Fruit fly (Drosophila melanogaster) whole organism, embryonic: ENCODE results near the gene CG14207.
A peak's percentile ranks its signal among the peaks of the same experiment; 100 is the strongest.

Experiments used
- CG12104 ChIP-seq: fragments of 200-800 bp; sonication (Bioruptor generic); optimal IDR thresholded peaks from 3 replicates; lab custom pipeline; 2016; ENCODE audit warnings: missing biosample characterization, missing genetic modification characterization
- CG12391 ChIP-seq: fragments of 200-800 bp; sonication (Bioruptor generic); optimal IDR thresholded peaks from 3 replicates; lab custom pipeline; 2018; ENCODE audit warnings: missing biosample characterization, mild to moderate bottlenecking, missing genetic modification characterization, moderate library complexity
- CG14050 ChIP-seq: fragments of 200-800 bp; sonication (Bioruptor generic); IDR thresholded peaks from 3 replicates; pipeline ENCODE4 v1.3.6; 2022; ENCODE audit warnings: missing biosample characterization, missing genetic modification characterization
- CG18262 ChIP-seq: fragments of 200-800 bp; optimal IDR thresholded peaks from 3 replicates; lab custom pipeline; 2019; ENCODE audit warnings: missing biosample characterization, mild to moderate bottlenecking, missing genetic modification characterization, moderate library complexity
- CG2116 ChIP-seq: fragments of 200-800 bp; sonication (Bioruptor generic); optimal IDR thresholded peaks from 3 replicates; lab custom pipeline; 2018; ENCODE audit warnings: missing biosample characterization, mild to moderate bottlenecking, missing genetic modification characterization
- CG31441 ChIP-seq: fragments of 200-800 bp; sonication (Bioruptor generic); IDR thresholded peaks from 2 replicates; pipeline ENCODE4 v1.3.6; 2022; ENCODE audit warnings: missing biosample characterization, missing genetic modification characterization
- CG3726 ChIP-seq: fragments of 200-800 bp; sonication (Bioruptor generic); IDR thresholded peaks from 3 replicates; pipeline ENCODE4, ENCODE4 v1.3.6; 2022; ENCODE audit warnings: missing biosample characterization, missing genetic modification characterization
- CG6765 ChIP-seq: fragments of 200-800 bp; sonication (Bioruptor generic); optimal IDR thresholded peaks from 3 replicates; lab custom pipeline; 2017; ENCODE audit warnings: missing biosample characterization, mild to moderate bottlenecking, missing genetic modification characterization
- CG6813 ChIP-seq: fragments of 200-800 bp; sonication (Bioruptor generic); optimal IDR thresholded peaks from 2 replicates; lab custom pipeline; 2017; ENCODE audit warnings: missing biosample characterization, missing genetic modification characterization, mild to moderate bottlenecking, moderate library complexity, missing genetic modification reagents
- CG7357 ChIP-seq: fragments of 200-800 bp; sonication (Bioruptor generic); IDR thresholded peaks from 3 replicates; pipeline ENCODE4 v1.3.6; 2022; ENCODE audit warnings: missing biosample characterization, missing genetic modification characterization
- CG7987 ChIP-seq: fragments of 200-800 bp; sonication (Bioruptor generic); optimal IDR thresholded peaks from 2 replicates; lab custom pipeline; 2018; ENCODE audit warnings: missing biosample characterization, mild to moderate bottlenecking, missing genetic modification characterization, moderate library complexity
- CG8478 ChIP-seq: fragments of >200 bp; optimal IDR thresholded peaks from 2 replicates; lab custom pipeline; 2018
- CG9817 ChIP-seq: fragments of 200-800 bp; sonication (Bioruptor generic); optimal IDR thresholded peaks from 2 replicates; lab custom pipeline; 2018; ENCODE audit warnings: missing biosample characterization, mild to moderate bottlenecking, missing genetic modification characterization, moderate library complexity
- CG9932 ChIP-seq: fragments of 200-800 bp; sonication (Bioruptor generic); IDR thresholded peaks from 2 replicates; pipeline ENCODE4 v1.3.6; 2022; ENCODE audit warnings: missing biosample characterization, missing genetic modification characterization
- Dek ChIP-seq: fragments of 200-800 bp; sonication (Bioruptor generic); optimal IDR thresholded peaks from 3 replicates; lab custom pipeline; 2019; ENCODE audit warnings: missing biosample characterization, mild to moderate bottlenecking, missing genetic modification characterization, moderate library complexity
- E2f2 ChIP-seq: fragments of 200-800 bp; sonication (Bioruptor generic); IDR thresholded peaks from 2 replicates; pipeline ENCODE4 v1.3.6; 2022; ENCODE audit warnings: missing biosample characterization, missing genetic modification characterization
- HLH3B ChIP-seq: fragments of 200-800 bp; sonication (Bioruptor generic); IDR thresholded peaks from 2 replicates; pipeline ENCODE4 v1.3.6; 2022; ENCODE audit warnings: missing biosample characterization, missing genetic modification characterization
- Hey ChIP-seq: fragments of 200-800 bp; sonication (Bioruptor generic); optimal IDR thresholded peaks from 3 replicates; lab custom pipeline; 2018; ENCODE audit warnings: missing biosample characterization, mild to moderate bottlenecking, missing genetic modification characterization
- Hr51 ChIP-seq, 2 experiments: fragments of 200-800 bp; sonication (Bioruptor generic); optimal IDR thresholded peaks; 2 replicates in 1 of 2; 3 replicates in 1 of 2; lab custom pipeline; 2016 to 2018; ENCODE audit warnings: missing biosample characterization in 2 of 2, missing genetic modification characterization in 2 of 2, mild to moderate bottlenecking in 1 of 2, moderate library complexity in 1 of 2
- MBD-R2 ChIP-seq: fragments of 200-800 bp; sonication (Bioruptor generic); IDR thresholded peaks from 2 replicates; pipeline ENCODE4 v1.3.6; 2022; ENCODE audit warnings: missing biosample characterization, missing genetic modification characterization
- Max ChIP-seq: fragments of 200-800 bp; sonication (Bioruptor generic); optimal IDR thresholded peaks from 2 replicates; lab custom pipeline; 2016; ENCODE audit warnings: missing biosample characterization, mild to moderate bottlenecking, missing genetic modification characterization
- NFAT ChIP-seq: fragments of 200-800 bp; sonication (Bioruptor generic); IDR thresholded peaks from 2 replicates; pipeline ENCODE4 v1.3.6; 2022; ENCODE audit warnings: missing biosample characterization, missing genetic modification characterization
- Tbp ChIP-seq: fragments of >200 bp; optimal IDR thresholded peaks from 2 replicates; lab custom pipeline; 2018; ENCODE audit warnings: missing biosample characterization, missing genetic modification characterization
- Usf ChIP-seq: fragments of 200-800 bp; sonication (Bioruptor generic); optimal IDR thresholded peaks from 2 replicates; lab custom pipeline; 2017; ENCODE audit warnings: missing genotype, missing biosample characterization, missing genetic modification characterization
- ato ChIP-seq: fragments of 200-800 bp; sonication (Bioruptor generic); IDR thresholded peaks from 2 replicates; pipeline ENCODE4 v1.3.6; 2022; ENCODE audit warnings: missing biosample characterization, missing genetic modification characterization; ENCODE audit not compliant: partially characterized antibody
- br ChIP-seq: fragments of >200 bp; optimal IDR thresholded peaks from 2 replicates; lab custom pipeline; 2017
- btn ChIP-seq: fragments of 200-800 bp; sonication (Bioruptor generic); optimal IDR thresholded peaks from 2 replicates; lab custom pipeline; 2016; ENCODE audit warnings: missing biosample characterization, missing genetic modification characterization
- corto ChIP-seq: fragments of 200-800 bp; sonication (Bioruptor generic); optimal IDR thresholded peaks from 2 replicates; lab custom pipeline; 2016; ENCODE audit warnings: missing biosample characterization, mild to moderate bottlenecking, missing genetic modification characterization, moderate library complexity
- croc ChIP-seq: fragments of 200-800 bp; sonication (Bioruptor generic); conservative IDR thresholded peaks from 3 replicates; pipeline ENCODE4 v1.3.6; 2022; ENCODE audit warnings: missing biosample characterization, missing genetic modification characterization
- fu2 ChIP-seq: fragments of 200-800 bp; sonication (Bioruptor generic); optimal IDR thresholded peaks from 2 replicates; lab custom pipeline; 2016; ENCODE audit warnings: missing biosample characterization, missing genetic modification characterization
- gce ChIP-seq: fragments of 200-800 bp; sonication (Bioruptor generic); IDR thresholded peaks from 3 replicates; pipeline ENCODE4 v1.3.6; 2022; ENCODE audit warnings: missing biosample characterization, missing genetic modification characterization
- gcm ChIP-seq: fragments of 200-800 bp; sonication (Bioruptor generic); optimal IDR thresholded peaks from 2 replicates; lab custom pipeline; 2019; ENCODE audit warnings: missing biosample characterization, mild to moderate bottlenecking, missing genetic modification characterization, moderate library complexity
- gfzf ChIP-seq: fragments of 200-800 bp; sonication (Bioruptor generic); optimal IDR thresholded peaks from 2 replicates; lab custom pipeline; 2016; ENCODE audit warnings: missing biosample characterization, mild to moderate bottlenecking, missing genetic modification characterization, moderate library complexity
- gt ChIP-seq: fragments of 200-800 bp; sonication (Bioruptor generic); IDR thresholded peaks from 2 replicates; pipeline ENCODE4 v1.3.6; 2022; ENCODE audit warnings: missing biosample characterization, missing genetic modification characterization
- ind ChIP-seq: fragments of 200-800 bp; sonication (Bioruptor generic); optimal IDR thresholded peaks from 3 replicates; lab custom pipeline; 2016; ENCODE audit warnings: missing biosample characterization, missing genetic modification characterization
- insv ChIP-seq, 2 experiments: fragments of 200-800 bp; sonication (Bioruptor generic); optimal IDR thresholded peaks; 3 replicates each; lab custom pipeline; 2016 to 2018; ENCODE audit warnings: missing biosample characterization in 2 of 2, missing genetic modification characterization in 2 of 2
- klu ChIP-seq: fragments of 200-800 bp; sonication (Bioruptor generic); IDR thresholded peaks from 2 replicates; pipeline ENCODE4 v1.3.6; 2022; ENCODE audit warnings: missing biosample characterization, missing genetic modification characterization
- lov ChIP-seq, 2 experiments: fragments of 200-800 bp in 1 of 2; fragments of >200 bp in 1 of 2; sonication (Bioruptor generic) in 1 of 2; IDR thresholded peaks in 1 of 2; optimal IDR thresholded peaks in 1 of 2; 2 replicates in 1 of 2; 3 replicates in 1 of 2; pipeline versions ENCODE4 v1.3.6 to Lab custom; 2017 to 2022; ENCODE audit warnings: missing biosample characterization in 1 of 2, missing genetic modification characterization in 1 of 2
- luna ChIP-seq: fragments of 200-800 bp; sonication (Bioruptor generic); optimal IDR thresholded peaks from 2 replicates; lab custom pipeline; 2016; ENCODE audit warnings: missing biosample characterization, missing genetic modification characterization
- mld ChIP-seq: fragments of 200-800 bp; sonication (Bioruptor generic); IDR thresholded peaks from 3 replicates; pipeline ENCODE4 v1.3.6; 2022; ENCODE audit warnings: missing biosample characterization, missing genetic modification characterization; ENCODE audit not compliant: partially characterized antibody
- nerfin-2 ChIP-seq: fragments of 200-800 bp; sonication (Bioruptor generic); IDR thresholded peaks from 2 replicates; pipeline ENCODE4 v1.3.6; 2022; ENCODE audit warnings: missing biosample characterization, missing genetic modification characterization; ENCODE audit not compliant: partially characterized antibody
- onecut ChIP-seq: fragments of 200-800 bp; sonication (Bioruptor generic); IDR thresholded peaks from 2 replicates; pipeline ENCODE4 v1.3.6; 2022; ENCODE audit warnings: missing biosample characterization, missing genetic modification characterization
- pb ChIP-seq: fragments of 200-800 bp; sonication (Bioruptor generic); optimal IDR thresholded peaks from 3 replicates; lab custom pipeline; 2016; ENCODE audit warnings: missing biosample characterization, missing genetic modification characterization
- pfk ChIP-seq: fragments of 200-800 bp; sonication (Bioruptor generic); optimal IDR thresholded peaks from 2 replicates; lab custom pipeline; 2018; ENCODE audit warnings: missing biosample characterization, mild to moderate bottlenecking, missing genetic modification characterization, moderate library complexity
- rib ChIP-seq: fragments of 200-800 bp; sonication (Bioruptor generic); IDR thresholded peaks from 2 replicates; pipeline ENCODE4 v1.3.6; 2022; ENCODE audit warnings: missing biosample characterization, missing genetic modification characterization
- sna ChIP-seq: fragments of 200-800 bp; sonication (Bioruptor generic); IDR thresholded peaks from 2 replicates; pipeline ENCODE4 v1.3.6; 2022; ENCODE audit warnings: missing biosample characterization, missing genetic modification characterization; ENCODE audit not compliant: partially characterized antibody
- tap ChIP-seq: fragments of 200-800 bp; optimal IDR thresholded peaks from 3 replicates; lab custom pipeline; 2019; ENCODE audit warnings: missing biosample characterization, mild to moderate bottlenecking, missing genetic modification characterization, moderate library complexity
- tio ChIP-seq: fragments of 200-800 bp; sonication (Bioruptor generic); optimal IDR thresholded peaks from 2 replicates; lab custom pipeline; 2017; ENCODE audit warnings: missing biosample characterization, missing genetic modification characterization, inconsistent platforms
- ttk ChIP-seq: fragments of 200-800 bp; sonication (Bioruptor generic); IDR thresholded peaks from 2 replicates; pipeline ENCODE4 v2.1.2; 2022; ENCODE audit warnings: missing biosample characterization, missing genetic modification characterization
- yki ChIP-seq: fragments of >200 bp; optimal IDR thresholded peaks from 3 replicates; lab custom pipeline; 2018
- zen ChIP-seq: fragments of 200-800 bp; sonication (Bioruptor generic); optimal IDR thresholded peaks from 3 replicates; lab custom pipeline; 2018; ENCODE audit warnings: missing biosample characterization, mild to moderate bottlenecking, missing genetic modification characterization, moderate library complexity

The CG14207 gene

DNA sequence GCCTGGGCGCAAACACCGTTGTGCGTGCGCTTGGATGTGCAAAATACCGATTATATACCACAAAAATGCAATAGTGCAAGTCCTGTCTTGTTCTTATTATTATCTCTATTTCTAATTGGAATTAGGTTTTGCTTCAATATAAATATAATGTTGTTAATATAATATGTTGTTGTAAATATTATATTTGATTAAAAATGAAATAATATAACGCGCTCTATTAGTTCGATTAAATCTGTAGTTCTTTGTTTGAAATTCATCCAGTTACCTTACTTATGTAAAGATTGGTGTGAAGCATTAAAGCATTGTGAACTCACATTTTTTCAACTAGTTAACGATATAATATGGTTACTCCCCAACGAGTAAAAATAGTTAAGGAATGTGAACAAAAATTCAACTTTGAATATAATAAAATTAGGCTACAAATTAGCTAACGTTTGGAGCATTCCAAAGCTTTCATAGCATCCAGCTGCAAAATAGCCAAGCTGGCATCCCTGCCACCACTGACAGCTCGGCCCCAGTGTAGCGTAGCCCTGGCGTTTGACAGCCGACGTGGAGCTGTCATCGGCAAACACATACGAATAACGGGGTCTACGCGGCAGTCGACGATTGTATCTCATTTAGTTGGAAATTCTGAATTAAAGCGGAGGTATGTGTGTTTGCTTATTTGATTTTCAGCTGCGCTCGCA, 38.0 kb downstream of the CG14207 start, which contains the start of the genes CG12237 and Sec61gamma (continued):
- TF ChIP-seq mld (GFP tag; lab: Robert Waterston, UW) (no peak), croc (no peak), onecut (GFP tag; lab: Robert Waterston, UW) (no peak; the same call in 1 of the 2 replicates), Hey (tag; lab: Kevin White, UChicago) (no peak), pb (GFP tag; lab: Kevin White, UChicago) (no peak), rib (GFP tag; lab: Robert Waterston, UW) (peak; percentile 55), gt (GFP tag; lab: Robert Waterston, UW) (no peak), gce (no peak), insv (GFP tag; optimal IDR thresholded peaks at IDR 0.05; lab: Kevin White, UChicago) (peak in 1 of 2 experiments; percentile 89), E2f2 (GFP tag; lab: Robert Waterston, UW) (peak; percentile 33; the same call in 1 of the 2 replicates), tap (tag; lab: Kevin White, UChicago) (no peak), klu (GFP tag; lab: Robert Waterston, UW) (no peak), luna (no peak), Tbp (no peak), corto (GFP tag; lab: Kevin White, UChicago) (no peak), lov (optimal IDR thresholded peaks at IDR 0.05; lab: Kevin White, UChicago) (no peak), lov (GFP tag; IDR thresholded peaks at IDR 0.05; lab: Robert Waterston, UW) (no peak), ato (GFP tag; lab: Robert Waterston, UW) (no peak), Usf (no peak), CG7357 (GFP tag; lab: Robert Waterston, UW) (no peak), Hr51 (GFP tag; optimal IDR thresholded peaks at IDR 0.05; lab: Kevin White, UChicago) (no peak), yki (lab: Kevin White, UChicago) (no peak), fu2 (GFP tag; lab: Kevin White, UChicago) (no peak), CG14050 (GFP tag; lab: Robert Waterston, UW) (no peak), sna (no peak), ttk (GFP tag; lab: Robert Waterston, UW) (no peak), br (lab: Kevin White, UChicago) (no peak), Dek (tag; lab: Kevin White, UChicago) (peak; percentile 27), CG7987 (GFP tag; lab: Kevin White, UChicago) (peak; percentile 64), gcm (no peak), CG2116 (GFP tag; lab: Kevin White, UChicago) (peak; percentile 43), CG6765 (GFP tag; lab: Kevin White, UChicago) (no peak), CG6813 (GFP tag; lab: Kevin White, UChicago) (no peak), CG18262 (no peak), CG9932 (GFP tag; lab: Robert Waterston, UW) (peak; percentile 53; the same call in 1 of the 2 replicates), nerfin-2 (GFP tag; lab: Robert Waterston, UW) (no peak), pfk (GFP tag; lab: Kevin White, UChicago) (peak; percentile 13), CG12104 (GFP tag; lab: Kevin White, UChicago) (no peak), CG9817 (tag; lab: Kevin White, UChicago) (peak; percentile 29), zen (tag; lab: Kevin White, UChicago) (no peak), NFAT (no peak), CG31441 (GFP tag; lab: Robert Waterston, UW) (0 out of 2 replicates have a peak, but pooled peaks have one; percentile 32), ind (GFP tag; lab: Kevin White, UChicago) (no peak), CG12391 (tag; lab: Kevin White, UChicago) (peak; percentile 45), tio (GFP tag; lab: Kevin White, UChicago) (no peak), CG8478 (lab: Kevin White, UChicago) (no peak), Max (peak; percentile 34), gfzf (GFP tag; lab: Kevin White, UChicago) (peak; percentile 39), btn (no peak), CG3726 (GFP tag; lab: Robert Waterston, UW) (no peak), HLH3B (GFP tag; lab: Robert Waterston, UW) (no peak), MBD-R2 (peak; percentile 85)
